Worm (Caenorhabditis elegans) whole organism, L4 larva: ENCODE measurements around the gene tir-1.
A peak's percentile ranks its signal among the peaks of the same experiment; 100 is the strongest.

Experiments
- F37D6.2 ChIP-seq: sonication (generic microtip); optimal IDR thresholded peaks from 2 replicates; lab custom pipeline; 2016; ENCODE audit warnings: mild to moderate bottlenecking, missing genetic modification characterization, missing compliant biosample characterization
- F49E8.2 ChIP-seq: sonication (generic microtip); optimal IDR thresholded peaks from 2 replicates; lab custom pipeline; 2016; ENCODE audit warnings: missing compliant biosample characterization, mild to moderate bottlenecking, missing genetic modification characterization, borderline replicate concordance
- T20F7.1 ChIP-seq: fragments of 200-800 bp; sonication (Bioruptor generic); optimal IDR thresholded peaks from 2 replicates; lab custom pipeline; 2018; ENCODE audit warnings: mild to moderate bottlenecking, missing genetic modification characterization, missing compliant biosample characterization
- T26A8.4 ChIP-seq: fragments of 200-800 bp; sonication (Bioruptor generic); IDR thresholded peaks from 2 replicates; pipeline ENCODE4 v1.3.6; 2022; ENCODE audit warnings: missing genetic modification characterization, missing compliant biosample characterization
- Y48G9A.11 ChIP-seq: fragments of 200-800 bp; sonication (Bioruptor generic); IDR thresholded peaks from 2 replicates; pipeline ENCODE4 v1.3.6; 2022; ENCODE audit warnings: missing genetic modification reagents, missing genetic modification characterization, missing compliant biosample characterization
- Y5F2A.4 ChIP-seq: fragments of 200-800 bp; sonication (Bioruptor generic); optimal IDR thresholded peaks from 2 replicates; lab custom pipeline; 2018; ENCODE audit warnings: mild to moderate bottlenecking, missing genetic modification characterization, missing compliant biosample characterization
- ZK546.5 ChIP-seq, 2 experiments: sonication (generic microtip); optimal IDR thresholded peaks; 2 replicates each; lab custom pipeline; 2017; ENCODE audit warnings: missing biosample characterization in 2 of 2, missing genetic modification characterization in 2 of 2
- aha-1 ChIP-seq: fragments of 150-350 bp; peaks from one replicate; lab custom pipeline; 2014; ENCODE audit warnings: missing biosample characterization, missing genetic modification characterization
- ama-1 ChIP-seq: fragments of 150-350 bp; optimal IDR thresholded peaks from 2 replicates; lab custom pipeline; 2014; ENCODE audit warnings: inconsistent platforms, mixed read lengths
- ceh-62 ChIP-seq: sonication (generic microtip); optimal IDR thresholded peaks from 2 replicates; lab custom pipeline; 2017; ENCODE audit warnings: missing biosample characterization, missing genetic modification characterization
- ces-1 ChIP-seq: fragments of 150-350 bp; sonication (generic microtip); optimal IDR thresholded peaks from 4 replicates; lab custom pipeline; 2014; ENCODE audit warnings: missing biosample characterization, missing genetic modification reagents, missing genetic modification characterization
- daf-19 ChIP-seq: fragments of 200-800 bp; sonication (Bioruptor generic); conservative IDR thresholded peaks from 2 replicates; pipeline ENCODE4 v1.3.6; 2022; ENCODE audit warnings: missing genetic modification characterization, missing compliant biosample characterization
- daf-8 ChIP-seq: fragments of 200-800 bp; sonication (Bioruptor generic); IDR thresholded peaks from 2 replicates; pipeline ENCODE4 v1.3.6; 2022; ENCODE audit warnings: missing genetic modification characterization, missing compliant biosample characterization
- dmd-6 ChIP-seq: fragments of 200-800 bp; sonication (Bioruptor generic); IDR thresholded peaks from 2 replicates; pipeline ENCODE4 v1.3.6; 2022; ENCODE audit warnings: missing genetic modification reagents, missing genetic modification characterization, missing compliant biosample characterization
- dmd-9 ChIP-seq: fragments of 200-800 bp; sonication (Bioruptor generic); IDR thresholded peaks from 2 replicates; pipeline ENCODE4 v1.3.6; 2022; ENCODE audit warnings: missing genetic modification reagents, missing genetic modification characterization, missing compliant biosample characterization
- dve-1 ChIP-seq: sonication (generic microtip); optimal IDR thresholded peaks from 2 replicates; lab custom pipeline; 2017; ENCODE audit warnings: antibody characterized with exemption, mild to moderate bottlenecking, missing genetic modification characterization, missing compliant biosample characterization; ENCODE audit not compliant: insufficient read depth
- egl-43 ChIP-seq: fragments of 200-800 bp; sonication (Bioruptor generic); IDR thresholded peaks from 2 replicates; pipeline ENCODE4 v1.3.6; 2022; ENCODE audit warnings: missing genetic modification reagents, missing genetic modification characterization, missing compliant biosample characterization
- fkh-10 ChIP-seq: fragments of 150-350 bp; optimal IDR thresholded peaks from 2 replicates; lab custom pipeline; 2014; ENCODE audit warnings: missing biosample characterization, missing genetic modification reagents, missing genetic modification characterization
- hif-1 ChIP-seq, 2 experiments: sonication (generic microtip); optimal IDR thresholded peaks; 2 replicates each; lab custom pipeline; 2016 to 2017; ENCODE audit warnings: missing compliant biosample characterization in 2 of 2, missing genetic modification characterization in 2 of 2, missing genetic modification reagents in 2 of 2, missing genotype in 2 of 2, mild to moderate bottlenecking in 1 of 2
- hmg-1.1 ChIP-seq: fragments of 200-800 bp; sonication (Bioruptor generic); IDR thresholded peaks from 2 replicates; pipeline ENCODE4 v1.3.6; 2022; ENCODE audit warnings: missing genetic modification reagents, missing genetic modification characterization, missing compliant biosample characterization
- lim-7 ChIP-seq: fragments of 200-800 bp; sonication (Bioruptor generic); IDR thresholded peaks from 2 replicates; pipeline ENCODE4 v1.3.6; 2022; ENCODE audit warnings: missing genetic modification characterization, missing compliant biosample characterization
- lin-13 ChIP-seq: fragments of 150-350 bp; optimal IDR thresholded peaks from 2 replicates; lab custom pipeline; 2014; ENCODE audit warnings: missing biosample characterization, missing genetic modification reagents, missing genetic modification characterization
- lin-38 ChIP-seq: fragments of 200-800 bp; sonication (Bioruptor generic); IDR thresholded peaks from 2 replicates; pipeline ENCODE4 v1.3.6; 2022; ENCODE audit warnings: missing genetic modification reagents, missing genetic modification characterization, missing compliant biosample characterization
- lin-39 ChIP-seq: fragments of 150-350 bp; optimal IDR thresholded peaks from 2 replicates; lab custom pipeline; 2014; ENCODE audit warnings: missing biosample characterization, missing genetic modification reagents, missing genetic modification characterization
- lir-3 ChIP-seq: sonication (generic microtip); optimal IDR thresholded peaks from 2 replicates; lab custom pipeline; 2016; ENCODE audit warnings: mild to moderate bottlenecking, missing genetic modification characterization, missing compliant biosample characterization
- madf-9 ChIP-seq: fragments of 200-800 bp; sonication (Bioruptor generic); conservative IDR thresholded peaks from 2 replicates; pipeline ENCODE4 v1.3.6; 2022; ENCODE audit warnings: missing genetic modification reagents, missing genetic modification characterization, missing compliant biosample characterization
- mdl-1 ChIP-seq, 2 experiments: fragments of 150-350 bp in 1 of 2; sonication (generic microtip) in 1 of 2; optimal IDR thresholded peaks; 2 replicates each; lab custom pipeline; 2014 to 2017; ENCODE audit warnings: missing biosample characterization in 2 of 2, missing genetic modification characterization in 2 of 2
- mep-1 ChIP-seq: fragments of 150-350 bp; sonication (generic microtip); optimal IDR thresholded peaks from 3 replicates; lab custom pipeline; 2014; ENCODE audit warnings: missing biosample characterization, missing genetic modification characterization
- mes-2 ChIP-seq: sonication (generic microtip); optimal IDR thresholded peaks from 2 replicates; lab custom pipeline; 2016; ENCODE audit warnings: missing genotype, mild to moderate bottlenecking, missing genetic modification characterization, missing compliant biosample characterization; ENCODE audit not compliant: poor library complexity, severe bottlenecking
- mxl-2 ChIP-seq: fragments of 200-800 bp; sonication (Bioruptor generic); conservative IDR thresholded peaks from 2 replicates; pipeline ENCODE4 v1.3.6; 2022; ENCODE audit warnings: missing genetic modification reagents, missing genetic modification characterization, missing compliant biosample characterization
- nhr-10 ChIP-seq: fragments of 150-350 bp; optimal IDR thresholded peaks from 2 replicates; lab custom pipeline; 2014; ENCODE audit warnings: missing biosample characterization, missing genetic modification characterization
- nhr-11 ChIP-seq: fragments of 150-350 bp; optimal IDR thresholded peaks from 2 replicates; lab custom pipeline; 2014; ENCODE audit warnings: missing biosample characterization, missing genetic modification characterization
- nhr-111 ChIP-seq: fragments of 200-800 bp; sonication (Bioruptor generic); optimal IDR thresholded peaks from 2 replicates; lab custom pipeline; 2018; ENCODE audit warnings: mild to moderate bottlenecking, missing genetic modification characterization, missing compliant biosample characterization
- nhr-28 ChIP-seq: fragments of 150-350 bp; optimal IDR thresholded peaks from 2 replicates; lab custom pipeline; 2014; ENCODE audit warnings: missing biosample characterization, missing genetic modification characterization
- nhr-41 ChIP-seq: fragments of 200-800 bp; sonication (Bioruptor generic); IDR thresholded peaks from 2 replicates; pipeline ENCODE4 v1.3.6; 2022; ENCODE audit warnings: missing genetic modification reagents, missing genetic modification characterization, missing compliant biosample characterization
- nhr-48 ChIP-seq: sonication (generic microtip); optimal IDR thresholded peaks from 2 replicates; lab custom pipeline; 2016; ENCODE audit warnings: mild to moderate bottlenecking, missing genetic modification characterization, missing compliant biosample characterization
- nhr-77 ChIP-seq: fragments of 150-350 bp; optimal IDR thresholded peaks from 2 replicates; lab custom pipeline; 2014; ENCODE audit warnings: missing biosample characterization, missing genetic modification characterization
- pha-4 ChIP-seq, 2 experiments: fragments of 150-350 bp in 1 of 2; fragments of 200-800 bp in 1 of 2; sonication (Bioruptor generic) in 1 of 2; IDR thresholded peaks in 1 of 2; optimal IDR thresholded peaks in 1 of 2; 2 replicates each; pipeline versions ENCODE4 v1.3.6 to Lab custom; 2014 to 2022; ENCODE audit warnings: missing genetic modification characterization in 2 of 2, missing genetic modification reagents in 2 of 2, missing biosample characterization in 1 of 2, missing compliant biosample characterization in 1 of 2
- pqm-1 ChIP-seq: sonication (generic microtip); optimal IDR thresholded peaks from 2 replicates; lab custom pipeline; 2017; ENCODE audit warnings: missing biosample characterization, missing genetic modification characterization
- saeg-2 ChIP-seq: fragments of 200-800 bp; sonication (Bioruptor generic); IDR thresholded peaks from 2 replicates; pipeline ENCODE4 v1.3.6; 2022; ENCODE audit warnings: missing genetic modification reagents, missing genetic modification characterization, missing compliant biosample characterization
- skn-1 ChIP-seq: fragments of 150-350 bp; optimal IDR thresholded peaks from 2 replicates; lab custom pipeline; 2014; ENCODE audit warnings: missing biosample characterization, missing genetic modification characterization
- snpc-4 ChIP-seq: fragments of 150-350 bp; optimal IDR thresholded peaks from 2 replicates; lab custom pipeline; 2014; ENCODE audit warnings: missing biosample characterization, missing genetic modification characterization
- spr-1 ChIP-seq: sonication (generic microtip); optimal IDR thresholded peaks from 2 replicates; lab custom pipeline; 2016; ENCODE audit warnings: mild to moderate bottlenecking, missing genetic modification characterization, missing compliant biosample characterization
- tra-1 ChIP-seq: fragments of 200-800 bp; sonication (Bioruptor generic); IDR thresholded peaks from 2 replicates; pipeline ENCODE4 v1.3.6; 2022; ENCODE audit warnings: missing genetic modification reagents, missing genetic modification characterization, missing compliant biosample characterization
- unc-130 ChIP-seq: sonication (generic microtip); optimal IDR thresholded peaks from 2 replicates; lab custom pipeline; 2016; ENCODE audit warnings: missing genetic modification reagents, missing genetic modification characterization, missing compliant biosample characterization
- unc-62 ChIP-seq, 3 experiments: fragments of 150-350 bp in 1 of 3; sonication (generic microtip); optimal IDR thresholded peaks in 2 of 3; peaks in 1 of 3; 1 replicate in 1 of 3; 2 replicates in 2 of 3; lab custom pipeline; 2014 to 2017; ENCODE audit warnings: missing biosample characterization in 3 of 3, missing genetic modification characterization in 3 of 3, missing genetic modification reagents in 3 of 3, missing genotype in 1 of 3
- vab-7 ChIP-seq: fragments of 200-800 bp; sonication (Bioruptor generic); IDR thresholded peaks from 2 replicates; pipeline ENCODE4 v1.3.6; 2022; ENCODE audit warnings: missing genetic modification reagents, missing genetic modification characterization, missing compliant biosample characterization
- zag-1 ChIP-seq: fragments of 150-350 bp; optimal IDR thresholded peaks from 2 replicates; lab custom pipeline; 2014; ENCODE audit warnings: missing biosample characterization, missing genetic modification characterization
- zfp-3 ChIP-seq: fragments of 200-800 bp; sonication (Bioruptor generic); conservative IDR thresholded peaks from 2 replicates; pipeline ENCODE4 v1.3.6; 2022; ENCODE audit warnings: missing genetic modification reagents, missing genetic modification characterization, missing compliant biosample characterization
- zip-11 ChIP-seq: fragments of 200-800 bp; sonication (Bioruptor generic); IDR thresholded peaks from 2 replicates; pipeline ENCODE4 v1.3.6; 2022; ENCODE audit warnings: missing genetic modification characterization, missing compliant biosample characterization

tir-1 gene

DNA sequence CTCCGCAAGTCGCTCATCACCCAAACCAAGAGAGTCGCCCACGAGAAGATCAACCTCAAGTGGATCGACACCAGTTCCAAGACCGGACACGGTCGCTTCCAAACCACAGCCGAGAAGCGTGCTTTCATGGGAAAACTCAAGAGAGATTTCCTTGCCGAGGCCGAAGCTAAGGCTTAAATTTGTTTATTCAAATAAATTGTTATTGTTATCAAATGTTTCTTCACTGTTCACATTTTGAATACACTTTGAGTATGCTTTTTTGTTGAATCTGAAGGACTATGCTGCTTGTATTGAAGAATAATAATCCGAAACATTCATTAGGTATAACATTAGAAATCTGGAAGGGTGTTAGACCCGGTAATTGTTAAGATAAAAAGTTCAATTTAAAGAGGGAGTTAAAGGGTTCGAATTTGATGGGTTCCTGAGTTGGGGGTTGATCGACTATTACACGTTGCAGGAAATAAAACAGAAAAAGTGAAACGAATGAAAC lies 32.1 kb downstream of the tir-1 start (continued):
- TF ChIP-seq zfp-3 (GFP tag; lab: Robert Waterston, UW) (peak; percentile 86; the same call in 1 of the 2 replicates), hif-1 (tag; optimal IDR thresholded peaks at IDR 0.05; lab: Kevin White, UChicago) (no peak), mdl-1 (tag; optimal IDR thresholded peaks at IDR 0.05; lab: Kevin White, UChicago) (peak in 1 of 2 experiments; percentile 1), mep-1 (tag; lab: Kevin White, UChicago) (peak; percentile 88), nhr-28 (tag; lab: Kevin White, UChicago) (no peak), nhr-48 (tag; lab: Kevin White, UChicago) (peak; percentile 16), Y5F2A.4 (peak; percentile 57), nhr-111 (GFP tag; lab: Kevin White, UChicago) (no peak), ces-1 (GFP tag; lab: Kevin White, UChicago) (peak; percentile 41), lin-13 (GFP tag; lab: Kevin White, UChicago) (peak; percentile 71), mes-2 (tag; lab: Kevin White, UChicago) (peak; percentile 58), lin-38 (GFP tag; lab: Robert Waterston, UW) (peak; percentile 78), tra-1 (GFP tag; lab: Robert Waterston, UW) (no peak; the same call in 1 of the 2 replicates), zip-11 (GFP tag; lab: Robert Waterston, UW) (no peak), vab-7 (GFP tag; lab: Robert Waterston, UW) (no peak), ZK546.5 (tag; optimal IDR thresholded peaks at IDR 0.05; lab: Kevin White, UChicago) (no peak), daf-19 (GFP tag; lab: Robert Waterston, UW) (no peak), ceh-62 (no peak), saeg-2 (no peak), unc-62 (GFP tag; optimal IDR thresholded peaks at IDR 0.05 in 1 of 2; lab: Kevin White, UChicago) (no peak), unc-62 (tag; optimal IDR thresholded peaks at IDR 0.05; lab: Kevin White, UChicago) (no peak), mxl-2 (GFP tag; lab: Robert Waterston, UW) (no peak), lin-39 (tag; lab: Kevin White, UChicago) (no peak), dmd-9 (GFP tag; lab: Robert Waterston, UW) (no peak), skn-1 (no peak), aha-1 (tag; lab: Kevin White, UChicago) (peak; percentile 93), pha-4 (GFP tag; IDR thresholded peaks at IDR 0.05; lab: Robert Waterston, UW) (peak; percentile 59), pha-4 (tag; optimal IDR thresholded peaks at IDR 0.05; lab: Kevin White, UChicago) (no peak), F37D6.2 (tag; lab: Kevin White, UChicago) (no peak), snpc-4 (tag; lab: Kevin White, UChicago) (no peak), fkh-10 (GFP tag; lab: Kevin White, UChicago) (no peak), dmd-6 (no peak; the same call in 1 of the 2 replicates), T20F7.1 (peak; percentile 36), lir-3 (tag; lab: Kevin White, UChicago) (no peak), hmg-1.1 (peak; percentile 13; the same call in 1 of the 2 replicates), dve-1 (peak; percentile 49), pqm-1 (tag; lab: Kevin White, UChicago) (no peak), F49E8.2 (tag; lab: Kevin White, UChicago) (peak; percentile 96), Y48G9A.11 (GFP tag; lab: Robert Waterston, UW) (peak; percentile 73), ama-1 (lab: Kevin White, UChicago) (peak; percentile 86), nhr-77 (tag; lab: Kevin White, UChicago) (peak; percentile 32), egl-43 (peak; percentile 3; the same call in 1 of the 2 replicates), nhr-11 (no peak), nhr-10 (no peak), unc-130 (GFP tag; lab: Kevin White, UChicago) (peak; percentile 87), zag-1 (no peak), madf-9 (peak; percentile 35; the same call in 1 of the 2 replicates), daf-8 (GFP tag; lab: Robert Waterston, UW) (no peak), nhr-41 (GFP tag; lab: Robert Waterston, UW) (0 out of 2 replicates have a peak, but pooled peaks have one; percentile 47), spr-1 (tag; lab: Kevin White, UChicago) (no peak), lim-7 (GFP tag; lab: Robert Waterston, UW) (peak; percentile 64), T26A8.4 (GFP tag; lab: Robert Waterston, UW) (peak; percentile 59; the same call in 1 of the 2 replicates)
